Worm (Caenorhabditis elegans): ENCODE data around the gene C25G4.3.
"Not testable (repeated sequence)": the region's sequence is repeated elsewhere in the genome, so short reads cannot be mapped to it uniquely, and the experiment has no call there.

Gene C25G4.3

ce11 chrIV:12445463-12445934, at the start of gene C25G4.3:
TSS of gene C25G4.3 (minus strand) at chrIV:12445884.
- TF ChIP-seq xnd-1 (tag; optimal IDR thresholded peaks at IDR 0.05) (peak; percentile 49), efl-1 (GFP tag; optimal IDR thresholded peaks at IDR 0.05) (peak; percentile 66), lir-1 (GFP tag; conservative IDR thresholded peaks at IDR 0.05) (no peak), madf-10 (tag; optimal IDR thresholded peaks at IDR 0.05) (no peak), atf-7 (tag; optimal IDR thresholded peaks at IDR 0.05) (no peak), cebp-2 (GFP tag; IDR thresholded peaks at IDR 0.05) (no peak), madf-6 (GFP tag; IDR thresholded peaks at IDR 0.05) (peak; percentile 72), attf-6 (GFP tag; IDR thresholded peaks at IDR 0.05) (0 out of 2 replicates have a peak, but pooled peaks have one; percentile 46), F33H1.4 (GFP tag; IDR thresholded peaks at IDR 0.05) (peak; percentile 44; the same call in 1 of the 2 replicates), lsl-1 (GFP tag; optimal IDR thresholded peaks at IDR 0.05) (peak; percentile 62)

- TF ChIP-seq ama-1 (optimal IDR thresholded peaks at IDR 0.05), result no peak
- peak in 1 of 2 experiments; percentile 30 for TF ChIP-seq ama-1 (GFP tag; optimal IDR thresholded peaks at IDR 0.05)
- no peak for TF ChIP-seq egrh-3 (GFP tag; IDR thresholded peaks at IDR 0.05)
Observed at ce11 chrIV:12495196-12495595, 49.5 kb upstream of the C25G4.3 start, which contains the start of gene sru-20. TSS of gene sru-20 (plus strand) at chrIV:12495496.

- no peak for TF ChIP-seq ceh-91 (GFP tag; IDR thresholded peaks at IDR 0.05)
- TF ChIP-seq C06A6.2 (GFP tag; conservative IDR thresholded peaks at IDR 0.05), result no peak
- TF ChIP-seq let-607 (tag; optimal IDR thresholded peaks at IDR 0.05), result no peak
- TF ChIP-seq ztf-3 (GFP tag; optimal IDR thresholded peaks at IDR 0.05), result no peak
Observed at ce11 chrIV:12490491-12490890, 44.8 kb upstream of the C25G4.3 start, which contains the start of gene him-6. TSS of gene him-6 (plus strand) at chrIV:12490791.

- TF ChIP-seq aptf-2 (GFP tag; conservative IDR thresholded peaks at IDR 0.05) (no peak), nfya-1 (tag; optimal IDR thresholded peaks at IDR 0.05; ENCODE audit: borderline replicate concordance, insufficient read depth) (no peak), ceh-27 (GFP tag; optimal IDR thresholded peaks at IDR 0.05) (no peak)
Observed at ce11 chrIV:12487194-12487593, 41.5 kb upstream of the C25G4.3 start, which contains the start of gene sru-26. TSS of gene sru-26 (plus strand) at chrIV:12487494.

ce11 chrIV:12484479-12484878, 38.8 kb upstream of the C25G4.3 start, which contains the start of gene T04A11.4:
TSS of gene T04A11.4 (minus strand) at chrIV:12484579.
- TF ChIP-seq nfya-2 (GFP tag; IDR thresholded peaks at IDR 0.05); egrh-3 (GFP tag; IDR thresholded peaks at IDR 0.05); Y79H2A.3 (GFP tag; conservative IDR thresholded peaks at IDR 0.05): not testable (repeated sequence)

ce11 chrIV:12478711-12479110, 33.0 kb upstream of the C25G4.3 start, which contains the start of gene igdb-1:
TSS of gene igdb-1 (plus strand) at chrIV:12479011.
- TF ChIP-seq ceh-79 (tag; optimal IDR thresholded peaks at IDR 0.05); ccch-3 (GFP tag; optimal IDR thresholded peaks at IDR 0.05); dpff-1 (tag; optimal IDR thresholded peaks at IDR 0.05): not testable (repeated sequence)

ce11 chrIV:12476942-12477341, 31.3 kb upstream of the C25G4.3 start, which contains the start of gene T04A11.1:
TSS of gene T04A11.1 (minus strand) at chrIV:12477042.
- not testable (repeated sequence) for TF ChIP-seq D2030.7 (GFP tag; IDR thresholded peaks at IDR 0.05); mel-28 (tag; optimal IDR thresholded peaks at IDR 0.05; ENCODE audit: borderline replicate concordance); F23B12.7 (tag; optimal IDR thresholded peaks at IDR 0.05; ENCODE audit: insufficient read depth)

Measured in whole organism, young adult.